Worm (Caenorhabditis elegans) whole organism, L4 larva: ENCODE data around the gene set-4.

ENCODE experiments used
- T20F7.1 ChIP-seq: fragments of 200-800 bp; sonication (Bioruptor generic); optimal IDR thresholded peaks from 2 replicates; lab custom pipeline; 2018; ENCODE audit warnings: mild to moderate bottlenecking, missing genetic modification characterization, missing compliant biosample characterization
- ama-1 ChIP-seq: fragments of 150-350 bp; optimal IDR thresholded peaks from 2 replicates; lab custom pipeline; 2014; ENCODE audit warnings: inconsistent platforms, mixed read lengths
- cey-2 ChIP-seq: sonication (generic microtip); optimal IDR thresholded peaks from 3 replicates; lab custom pipeline; 2017; ENCODE audit warnings: missing genetic modification characterization, mild to moderate bottlenecking, missing compliant biosample characterization, antibody characterized with exemption, borderline replicate concordance; ENCODE audit not compliant: insufficient read depth
- dmd-8 ChIP-seq: fragments of 200-800 bp; sonication (Bioruptor generic); IDR thresholded peaks from 2 replicates; pipeline ENCODE4 v1.3.6; 2022; ENCODE audit warnings: missing genetic modification characterization, missing compliant biosample characterization
- hmg-1.1 ChIP-seq: fragments of 200-800 bp; sonication (Bioruptor generic); IDR thresholded peaks from 2 replicates; pipeline ENCODE4 v1.3.6; 2022; ENCODE audit warnings: missing genetic modification reagents, missing genetic modification characterization, missing compliant biosample characterization
- nhr-42 ChIP-seq: fragments of 200-800 bp; sonication (Bioruptor generic); IDR thresholded peaks from 2 replicates; pipeline ENCODE4 v1.3.6; 2022; ENCODE audit warnings: missing genetic modification characterization, missing compliant biosample characterization
- unc-62 ChIP-seq, 3 experiments: fragments of 150-350 bp in 1 of 3; sonication (generic microtip); optimal IDR thresholded peaks in 2 of 3; peaks in 1 of 3; 1 replicate in 1 of 3; 2 replicates in 2 of 3; lab custom pipeline; 2014 to 2017; ENCODE audit warnings: missing biosample characterization in 3 of 3, missing genetic modification characterization in 3 of 3, missing genetic modification reagents in 3 of 3, missing genotype in 1 of 3
- zag-1 ChIP-seq: fragments of 150-350 bp; optimal IDR thresholded peaks from 2 replicates; lab custom pipeline; 2014; ENCODE audit warnings: missing biosample characterization, missing genetic modification characterization

DNA sequence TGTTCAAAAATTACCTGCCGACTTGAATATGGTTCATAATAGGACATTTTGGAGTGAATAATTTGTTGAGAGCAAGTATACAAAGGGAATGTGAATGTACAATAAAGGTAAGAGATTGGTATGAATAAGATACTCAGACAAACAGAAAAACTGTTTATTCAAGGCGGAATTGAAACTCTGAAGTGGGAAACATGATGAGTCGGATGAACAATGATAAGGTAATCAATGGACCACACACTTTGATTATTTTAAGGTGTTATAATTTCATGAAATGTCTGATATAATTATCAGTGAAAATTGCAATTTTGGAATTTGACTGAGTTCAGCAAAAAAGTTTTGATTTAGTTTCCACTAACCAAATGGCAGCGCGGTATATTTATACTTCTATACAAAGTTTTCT lies 8.4 kb upstream of the set-4 start:
- no peak for TF ChIP-seq dmd-8
- TF ChIP-seq zag-1, result no peak
- TF ChIP-seq ama-1 (lab: Kevin White, UChicago), result no peak
- TF ChIP-seq T20F7.1, result no peak
- TF ChIP-seq nhr-42 (GFP tag; lab: Robert Waterston, UW), result no peak
- no peak for TF ChIP-seq cey-2 (tag; lab: Kevin White, UChicago)
- no peak for TF ChIP-seq hmg-1.1
- TF ChIP-seq unc-62 (GFP tag; optimal IDR thresholded peaks at IDR 0.05 in 1 of 2; lab: Kevin White, UChicago), result no peak
- TF ChIP-seq unc-62 (tag; optimal IDR thresholded peaks at IDR 0.05; lab: Kevin White, UChicago), result no peak
